Fruit fly (Drosophila melanogaster) whole organism, adult: ENCODE data around the gene CG14854.

Source experiments
- CG33017 ChIP-seq: fragments of 200-800 bp; sonication (Bioruptor generic); optimal IDR thresholded peaks from 2 replicates; lab custom pipeline; 2018; ENCODE audit warnings: missing biosample characterization, mild to moderate bottlenecking, missing genetic modification characterization, moderate library complexity
- Clk ChIP-seq: fragments of 200-800 bp; sonication (Bioruptor generic); optimal IDR thresholded peaks from 2 replicates; lab custom pipeline; 2017; ENCODE audit warnings: missing biosample characterization, missing genetic modification characterization
- kay ChIP-seq: fragments of 200-800 bp; sonication (Bioruptor generic); peaks from one replicate; lab custom pipeline; 2016; ENCODE audit warnings: missing biosample characterization, missing genetic modification characterization, borderline replicate concordance
- ovo ChIP-seq: fragments of 200-800 bp; sonication (Bioruptor generic); optimal IDR thresholded peaks from 2 replicates; lab custom pipeline; 2016; ENCODE audit warnings: missing biosample characterization, missing genetic modification characterization

dm6 chr3R:14548752-14549151 is 11.1 kb downstream of the CG14854 start:
- TF ChIP-seq ovo (GFP tag; lab: Kevin White, UChicago) (no peak), kay (GFP tag; lab: Kevin White, UChicago) (no peak), Clk (GFP tag; lab: Kevin White, UChicago) (no peak), CG33017 (tag; lab: Kevin White, UChicago) (no peak)
